Fruit fly (Drosophila melanogaster) whole organism, embryonic: ENCODE measurements around the gene Ubi-p5E.

Source experiments
- Ada2b ChIP-seq: fragments of 200-800 bp; sonication (Bioruptor generic); IDR thresholded peaks from 2 replicates; pipeline ENCODE4 v1.3.6; 2022; ENCODE audit warnings: missing biosample characterization, missing genetic modification characterization
- Bdp1 ChIP-seq: fragments of 200-800 bp; sonication (Bioruptor generic); optimal IDR thresholded peaks from 3 replicates; lab custom pipeline; 2016; ENCODE audit warnings: missing biosample characterization, missing genetic modification characterization
- CG10147 ChIP-seq: fragments of 200-800 bp; sonication (Bioruptor generic); optimal IDR thresholded peaks from 2 replicates; lab custom pipeline; 2019; ENCODE audit warnings: missing biosample characterization, mild to moderate bottlenecking, missing genetic modification characterization, moderate library complexity
- CG11696 ChIP-seq: fragments of 200-800 bp; sonication (Bioruptor generic); IDR thresholded peaks from 2 replicates; pipeline ENCODE4 v1.3.6; 2022; ENCODE audit warnings: missing biosample characterization, missing genetic modification characterization
- CG12659 ChIP-seq: fragments of 200-800 bp; sonication (Bioruptor generic); optimal IDR thresholded peaks from 3 replicates; lab custom pipeline; 2017; ENCODE audit warnings: mild to moderate bottlenecking, missing biosample characterization, missing genetic modification reagents, missing genetic modification characterization
- CG12942 ChIP-seq: fragments of 200-800 bp; sonication (Bioruptor generic); optimal IDR thresholded peaks from 3 replicates; lab custom pipeline; 2016; ENCODE audit warnings: missing biosample characterization, missing genetic modification characterization
- CG13624 ChIP-seq: fragments of 200-800 bp; sonication (Bioruptor generic); optimal IDR thresholded peaks from 2 replicates; lab custom pipeline; 2016; ENCODE audit warnings: missing biosample characterization, missing genetic modification characterization
- CG13775 ChIP-seq: fragments of 200-800 bp; sonication (Bioruptor generic); optimal IDR thresholded peaks from 3 replicates; lab custom pipeline; 2017; ENCODE audit warnings: missing biosample characterization, mild to moderate bottlenecking, missing genetic modification characterization
- CG1529 ChIP-seq: fragments of 200-800 bp; sonication (Bioruptor generic); optimal IDR thresholded peaks from 3 replicates; lab custom pipeline; 2018; ENCODE audit warnings: missing biosample characterization, missing genetic modification characterization
- CG16813 ChIP-seq: fragments of 200-800 bp; sonication (Bioruptor generic); IDR thresholded peaks from 3 replicates; pipeline ENCODE4 v1.3.6; 2022; ENCODE audit warnings: missing biosample characterization, missing genetic modification characterization; ENCODE audit not compliant: partially characterized antibody
- CG17385 ChIP-seq: fragments of 200-800 bp; sonication (Bioruptor generic); optimal IDR thresholded peaks from 3 replicates; lab custom pipeline; 2018; ENCODE audit warnings: missing biosample characterization, mild to moderate bottlenecking, missing genetic modification characterization
- CG31388 ChIP-seq: fragments of 200-800 bp; sonication (Bioruptor generic); optimal IDR thresholded peaks from 2 replicates; lab custom pipeline; 2016; ENCODE audit warnings: missing biosample characterization, missing genetic modification characterization
- CG32767 ChIP-seq: fragments of 200-800 bp; sonication (Bioruptor generic); IDR thresholded peaks from 2 replicates; pipeline ENCODE4 v1.3.6; 2022; ENCODE audit warnings: missing biosample characterization, missing genetic modification characterization
- CG33213 ChIP-seq: fragments of 200-800 bp; sonication (Bioruptor generic); optimal IDR thresholded peaks from 3 replicates; lab custom pipeline; 2016; ENCODE audit warnings: missing biosample characterization, missing genetic modification characterization
- CG33557 ChIP-seq: fragments of 200-800 bp; sonication (Bioruptor generic); optimal IDR thresholded peaks from 2 replicates; lab custom pipeline; 2019; ENCODE audit warnings: missing biosample characterization, mild to moderate bottlenecking, missing genetic modification characterization, moderate library complexity
- CG34376 ChIP-seq: fragments of 200-800 bp; sonication (Bioruptor generic); optimal IDR thresholded peaks from 2 replicates; lab custom pipeline; 2018; ENCODE audit warnings: missing biosample characterization, mild to moderate bottlenecking, missing genetic modification characterization
- CG4282 ChIP-seq: fragments of 200-800 bp; sonication (Bioruptor generic); optimal IDR thresholded peaks from 2 replicates; lab custom pipeline; 2016; ENCODE audit warnings: missing biosample characterization, missing genetic modification characterization
- CG4328 ChIP-seq: fragments of 200-800 bp; sonication (Bioruptor generic); optimal IDR thresholded peaks from 3 replicates; lab custom pipeline; 2017; ENCODE audit warnings: missing biosample characterization, missing genetic modification reagents, missing genetic modification characterization
- CG4404 ChIP-seq: fragments of 200-800 bp; sonication (Bioruptor generic); IDR thresholded peaks from 2 replicates; pipeline ENCODE4 v1.3.6; 2022; ENCODE audit warnings: missing biosample characterization, missing genetic modification characterization
- CG6654 ChIP-seq: fragments of 200-800 bp; sonication (Bioruptor generic); optimal IDR thresholded peaks from 2 replicates; lab custom pipeline; 2017; ENCODE audit warnings: missing biosample characterization, mild to moderate bottlenecking, missing genetic modification characterization
- CG6854 ChIP-seq: fragments of 200-800 bp; sonication (Bioruptor generic); optimal IDR thresholded peaks from 3 replicates; lab custom pipeline; 2017; ENCODE audit warnings: missing biosample characterization, mild to moderate bottlenecking, missing genetic modification characterization
- CG8944 ChIP-seq: fragments of 200-800 bp; sonication (Bioruptor generic); optimal IDR thresholded peaks from 3 replicates; lab custom pipeline; 2016; ENCODE audit warnings: missing biosample characterization, missing genetic modification characterization
- D19B ChIP-seq: fragments of 200-800 bp; sonication (Bioruptor generic); optimal IDR thresholded peaks from 2 replicates; lab custom pipeline; 2017; ENCODE audit warnings: missing biosample characterization, mild to moderate bottlenecking, missing genetic modification characterization
- Dek ChIP-seq: fragments of 200-800 bp; sonication (Bioruptor generic); optimal IDR thresholded peaks from 3 replicates; lab custom pipeline; 2019; ENCODE audit warnings: missing biosample characterization, mild to moderate bottlenecking, missing genetic modification characterization, moderate library complexity
- Gug ChIP-seq: fragments of 200-800 bp; sonication (Bioruptor generic); IDR thresholded peaks from 4 replicates; pipeline ENCODE4 v1.3.6; 2022; ENCODE audit warnings: missing biosample characterization, missing genetic modification characterization
- HmgD ChIP-seq: fragments of 200-800 bp; sonication (Bioruptor generic); optimal IDR thresholded peaks from 3 replicates; lab custom pipeline; 2016; ENCODE audit warnings: missing biosample characterization, missing genetic modification characterization
- Hr3 ChIP-seq: fragments of 200-800 bp; sonication (Bioruptor generic); optimal IDR thresholded peaks from 3 replicates; lab custom pipeline; 2016; ENCODE audit warnings: missing biosample characterization, missing genetic modification characterization
- Hr51 ChIP-seq, 2 experiments: fragments of 200-800 bp; sonication (Bioruptor generic); optimal IDR thresholded peaks; 2 replicates in 1 of 2; 3 replicates in 1 of 2; lab custom pipeline; 2016 to 2018; ENCODE audit warnings: missing biosample characterization in 2 of 2, missing genetic modification characterization in 2 of 2, mild to moderate bottlenecking in 1 of 2, moderate library complexity in 1 of 2
- Med ChIP-seq: fragments of 200-800 bp; sonication (Bioruptor generic); peaks from one replicate; lab custom pipeline; 2016; ENCODE audit warnings: missing biosample characterization, missing genetic modification characterization, mild to moderate bottlenecking, inconsistent platforms, moderate library complexity
- Meics ChIP-seq: fragments of 200-800 bp; sonication (Bioruptor generic); optimal IDR thresholded peaks from 2 replicates; lab custom pipeline; 2017; ENCODE audit warnings: missing biosample characterization, mild to moderate bottlenecking, missing genetic modification characterization
- Myb ChIP-seq: fragments of 200-800 bp; sonication (Bioruptor generic); optimal IDR thresholded peaks from 2 replicates; lab custom pipeline; 2016; ENCODE audit warnings: missing biosample characterization, missing genetic modification characterization
- Nf-YB ChIP-seq: fragments of 200-800 bp; sonication (Bioruptor generic); optimal IDR thresholded peaks from 3 replicates; lab custom pipeline; 2019; ENCODE audit warnings: missing biosample characterization, mild to moderate bottlenecking, missing genetic modification characterization, moderate library complexity
- Rfx ChIP-seq: fragments of 200-800 bp; sonication (Bioruptor generic); IDR thresholded peaks from 2 replicates; pipeline ENCODE4 v1.3.6; 2022; ENCODE audit warnings: missing biosample characterization, missing genetic modification characterization
- br ChIP-seq: fragments of >200 bp; optimal IDR thresholded peaks from 2 replicates; lab custom pipeline; 2017
- cwo ChIP-seq: fragments of 200-800 bp; sonication (Bioruptor generic); optimal IDR thresholded peaks from 3 replicates; lab custom pipeline; 2017; ENCODE audit warnings: missing biosample characterization, missing genetic modification characterization, mild to moderate bottlenecking, moderate library complexity, missing genetic modification reagents
- esg ChIP-seq: fragments of 200-800 bp; sonication (Bioruptor generic); conservative IDR thresholded peaks from 2 replicates; pipeline ENCODE4 v1.3.6; 2022; ENCODE audit warnings: missing biosample characterization, missing genetic modification characterization
- exex ChIP-seq: fragments of 200-800 bp; sonication (Bioruptor generic); optimal IDR thresholded peaks from 4 replicates; lab custom pipeline; 2018; ENCODE audit warnings: missing biosample characterization, mild to moderate bottlenecking, missing genetic modification characterization, moderate library complexity
- ftz-f1 ChIP-seq: fragments of 200-800 bp; sonication (Bioruptor generic); optimal IDR thresholded peaks from 2 replicates; lab custom pipeline; 2016; ENCODE audit warnings: missing biosample characterization, missing genetic modification characterization
- hb ChIP-seq: fragments of 200-800 bp; sonication (Bioruptor generic); IDR thresholded peaks from 3 replicates; pipeline ENCODE4 v1.3.6; 2022; ENCODE audit warnings: missing biosample characterization, missing genetic modification characterization; ENCODE audit not compliant: partially characterized antibody
- ind ChIP-seq: fragments of 200-800 bp; sonication (Bioruptor generic); optimal IDR thresholded peaks from 3 replicates; lab custom pipeline; 2016; ENCODE audit warnings: missing biosample characterization, missing genetic modification characterization
- ken ChIP-seq: fragments of 200-800 bp; sonication (Bioruptor generic); IDR thresholded peaks from 3 replicates; pipeline ENCODE4 v1.3.6; 2022; ENCODE audit warnings: missing biosample characterization, missing genetic modification characterization
- org-1 ChIP-seq: fragments of 200-800 bp; sonication (Bioruptor generic); optimal IDR thresholded peaks from 2 replicates; lab custom pipeline; 2017; ENCODE audit warnings: missing biosample characterization, missing genetic modification characterization
- phol ChIP-seq: fragments of 200-800 bp; sonication (Bioruptor generic); optimal IDR thresholded peaks from 3 replicates; lab custom pipeline; 2018; ENCODE audit warnings: missing biosample characterization, mild to moderate bottlenecking, missing genetic modification characterization, moderate library complexity
- pum ChIP-seq: fragments of 200-800 bp; sonication (Bioruptor generic); optimal IDR thresholded peaks from 2 replicates; lab custom pipeline; 2016; ENCODE audit warnings: missing biosample characterization, missing genetic modification characterization
- row ChIP-seq: fragments of 200-800 bp; sonication (Bioruptor generic); IDR thresholded peaks from 3 replicates; pipeline ENCODE4 v1.3.6; 2022; ENCODE audit warnings: missing biosample characterization, missing genetic modification characterization
- sens-2 ChIP-seq: fragments of 200-800 bp; sonication (Bioruptor generic); IDR thresholded peaks from 2 replicates; pipeline ENCODE4 v1.3.6; 2022; ENCODE audit warnings: missing biosample characterization, missing genetic modification characterization
- sob ChIP-seq: fragments of 200-800 bp; sonication (Bioruptor generic); IDR thresholded peaks from 2 replicates; pipeline ENCODE4 v1.3.6; 2022; ENCODE audit warnings: missing biosample characterization, missing genetic modification characterization
- ssp ChIP-seq: fragments of 200-800 bp; sonication (Bioruptor generic); IDR thresholded peaks from 2 replicates; pipeline ENCODE4 v1.3.6; 2022; ENCODE audit warnings: missing biosample characterization, missing genetic modification characterization
- sug ChIP-seq: fragments of 200-800 bp; optimal IDR thresholded peaks from 2 replicates; lab custom pipeline; 2019; ENCODE audit warnings: missing biosample characterization, mild to moderate bottlenecking, missing genetic modification characterization, moderate library complexity
- tap ChIP-seq: fragments of 200-800 bp; optimal IDR thresholded peaks from 3 replicates; lab custom pipeline; 2019; ENCODE audit warnings: missing biosample characterization, mild to moderate bottlenecking, missing genetic modification characterization, moderate library complexity
- tll ChIP-seq, 2 experiments: fragments of 200-800 bp in 1 of 2; fragments of >200 bp in 1 of 2; sonication (Bioruptor generic) in 1 of 2; optimal IDR thresholded peaks; 2 replicates each; lab custom pipeline; 2017 to 2019; ENCODE audit warnings: missing biosample characterization in 2 of 2, missing genetic modification characterization in 2 of 2, mild to moderate bottlenecking in 1 of 2, moderate library complexity in 1 of 2
- trh ChIP-seq: fragments of 200-800 bp; sonication (Bioruptor generic); optimal IDR thresholded peaks from 2 replicates; lab custom pipeline; 2016; ENCODE audit warnings: missing biosample characterization, missing genetic modification characterization
- vnd ChIP-seq: fragments of 200-800 bp; sonication (Bioruptor generic); IDR thresholded peaks from 3 replicates; pipeline ENCODE4 v1.3.6; 2022; ENCODE audit warnings: missing biosample characterization, missing genetic modification characterization; ENCODE audit not compliant: partially characterized antibody

The Ubi-p5E gene

DNA sequence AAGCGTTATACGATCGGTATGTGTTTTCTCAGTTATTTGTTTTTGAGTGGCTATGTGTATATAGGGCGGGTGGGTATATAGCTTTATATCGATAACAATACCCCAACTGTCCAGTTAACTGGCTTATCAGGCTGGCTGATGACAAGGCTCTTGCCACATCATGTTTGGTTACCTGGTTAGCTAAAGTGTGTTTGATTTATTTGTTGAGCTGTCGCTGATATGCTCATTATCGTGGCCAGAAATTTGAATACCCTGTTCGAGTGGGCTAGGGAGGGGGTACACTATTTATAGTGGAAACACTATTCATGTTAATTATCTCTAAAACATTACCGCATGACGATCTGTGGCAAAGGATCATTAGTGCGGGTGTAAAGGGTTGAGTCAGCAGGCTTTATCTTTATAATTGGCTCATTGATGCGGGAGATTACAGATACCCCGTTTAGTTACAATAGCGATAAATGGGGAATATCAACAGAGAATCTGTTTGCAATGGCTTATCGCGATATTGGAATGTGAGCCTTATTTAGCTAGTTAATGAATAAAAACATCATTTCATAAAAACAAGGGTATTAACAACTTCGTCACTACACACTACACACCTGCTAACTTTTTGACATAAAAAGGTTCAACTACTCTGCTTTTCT is 26.4 kb downstream of the Ubi-p5E start (continued):
- no peak for TF ChIP-seq Ada2b (GFP tag; lab: Robert Waterston, UW)
- TF ChIP-seq Bdp1 (GFP tag; lab: Kevin White, UChicago): no peak
- no peak for TF ChIP-seq CG4404 (GFP tag; lab: Robert Waterston, UW)
- TF ChIP-seq org-1 (GFP tag; lab: Kevin White, UChicago): no peak
- TF ChIP-seq Hr3 (GFP tag; lab: Kevin White, UChicago): no peak
- peak; percentile 11 for TF ChIP-seq sug
- TF ChIP-seq esg: no peak
- no peak for TF ChIP-seq CG6854 (GFP tag; lab: Kevin White, UChicago)
- no peak for TF ChIP-seq CG12659 (GFP tag; lab: Kevin White, UChicago)
- no peak for TF ChIP-seq CG6654 (GFP tag; lab: Kevin White, UChicago)
- TF ChIP-seq CG1529 (GFP tag; lab: Kevin White, UChicago): no peak
- TF ChIP-seq Meics (GFP tag; lab: Kevin White, UChicago): no peak
- TF ChIP-seq CG32767: no peak
- no peak for TF ChIP-seq ssp
- TF ChIP-seq hb (GFP tag; lab: Robert Waterston, UW): no peak
- TF ChIP-seq vnd (GFP tag; lab: Robert Waterston, UW): 0 out of 3 replicates have a peak, but pooled peaks have one; percentile 15
- no peak for TF ChIP-seq Myb
- no peak for TF ChIP-seq Hr51 (GFP tag; optimal IDR thresholded peaks at IDR 0.05; lab: Kevin White, UChicago)
- peak; percentile 52; the same call in 2 of the 3 replicates for TF ChIP-seq row (GFP tag; lab: Robert Waterston, UW)
- no peak for TF ChIP-seq CG33557 (GFP tag; lab: Kevin White, UChicago)
- peak; percentile 60 for TF ChIP-seq CG34376 (GFP tag; lab: Kevin White, UChicago)
- TF ChIP-seq CG13624 (GFP tag; lab: Kevin White, UChicago): no peak
- TF ChIP-seq cwo (GFP tag; lab: Kevin White, UChicago): peak; percentile 1
- no peak for TF ChIP-seq Gug (GFP tag; lab: Robert Waterston, UW)
- no peak for TF ChIP-seq CG11696 (GFP tag; lab: Robert Waterston, UW)
- no peak for TF ChIP-seq Rfx
- no peak for TF ChIP-seq Dek (tag; lab: Kevin White, UChicago)
- TF ChIP-seq tap (tag; lab: Kevin White, UChicago): no peak
- no peak for TF ChIP-seq br
- TF ChIP-seq CG31388 (GFP tag; lab: Kevin White, UChicago): no peak
- peak; percentile 87 for TF ChIP-seq exex
- no peak for TF ChIP-seq CG33213 (GFP tag; lab: Kevin White, UChicago)
- TF ChIP-seq CG4328: no peak
- no peak for TF ChIP-seq CG12942 (GFP tag; lab: Kevin White, UChicago)
- no peak for TF ChIP-seq ken
- TF ChIP-seq D19B (GFP tag; lab: Kevin White, UChicago): peak; percentile 87
- no peak for TF ChIP-seq ftz-f1 (GFP tag; lab: Kevin White, UChicago)

DNA sequence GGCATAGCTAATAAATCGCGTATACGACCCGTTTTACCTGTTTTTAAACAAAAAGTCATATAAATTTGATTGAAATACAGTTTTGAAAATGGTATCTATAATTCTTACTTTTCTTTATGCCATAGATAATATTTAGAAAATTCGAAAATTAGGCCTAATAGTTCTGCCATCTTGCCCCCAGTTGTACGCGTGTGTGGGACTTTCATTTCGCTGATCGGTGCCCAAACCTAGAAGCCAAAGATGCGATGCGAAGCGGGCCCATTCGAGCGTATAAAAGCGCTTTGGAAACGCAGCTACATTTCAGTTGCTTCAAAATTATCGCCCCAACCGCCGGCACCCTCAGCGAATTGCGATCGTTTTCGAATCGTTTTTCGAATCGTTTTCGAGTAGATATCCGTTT is 42.4 kb downstream of the Ubi-p5E start, which contains the start of gene CG14445:
Gene CG14445, plus strand, starts transcription at position 301 of the 400 bp plus-strand sequence.
- no peak for TF ChIP-seq HmgD
- no peak for TF ChIP-seq Nf-YB (GFP tag; lab: Kevin White, UChicago)
- no peak for TF ChIP-seq CG4282
- TF ChIP-seq CG16813 (GFP tag; lab: Robert Waterston, UW): no peak
- TF ChIP-seq phol (tag; lab: Kevin White, UChicago): no peak
- no peak for TF ChIP-seq sob (GFP tag; lab: Robert Waterston, UW)
- no peak for TF ChIP-seq Med (GFP tag; lab: Kevin White, UChicago)
- TF ChIP-seq tll (GFP tag; optimal IDR thresholded peaks at IDR 0.05; lab: Kevin White, UChicago): no peak
- no peak for TF ChIP-seq CG13775 (GFP tag; lab: Kevin White, UChicago)
- no peak for TF ChIP-seq CG8944 (GFP tag; lab: Kevin White, UChicago)
- TF ChIP-seq ind (GFP tag; lab: Kevin White, UChicago): no peak
- no peak for TF ChIP-seq CG17385 (GFP tag; lab: Kevin White, UChicago)
- TF ChIP-seq CG10147 (GFP tag; lab: Kevin White, UChicago): no peak
- TF ChIP-seq sens-2 (GFP tag; lab: Robert Waterston, UW): no peak
- TF ChIP-seq trh (GFP tag; lab: Kevin White, UChicago): no peak
- TF ChIP-seq pum (GFP tag; lab: Kevin White, UChicago): no peak
